Fruit fly (Drosophila melanogaster) whole organism, adult: ENCODE results near the gene CG43915.

Experiments
- CG12768 ChIP-seq: fragments of 200-800 bp; sonication (Bioruptor generic); optimal IDR thresholded peaks from 2 replicates; lab custom pipeline; 2017; ENCODE audit warnings: missing biosample characterization, missing genetic modification characterization, mild to moderate bottlenecking, moderate library complexity, missing genetic modification reagents
- CG1620 ChIP-seq: fragments of 200-800 bp; sonication (Bioruptor generic); optimal IDR thresholded peaks from 2 replicates; lab custom pipeline; 2016; ENCODE audit warnings: missing biosample characterization, missing genetic modification characterization
- CG33017 ChIP-seq: fragments of 200-800 bp; sonication (Bioruptor generic); optimal IDR thresholded peaks from 2 replicates; lab custom pipeline; 2018; ENCODE audit warnings: missing biosample characterization, mild to moderate bottlenecking, missing genetic modification characterization, moderate library complexity
- CG5204 ChIP-seq: fragments of 200-800 bp; sonication (Bioruptor generic); optimal IDR thresholded peaks from 2 replicates; lab custom pipeline; 2016; ENCODE audit warnings: missing biosample characterization, missing genetic modification characterization
- CG7045 ChIP-seq: fragments of 200-800 bp; sonication (Bioruptor generic); optimal IDR thresholded peaks from 2 replicates; lab custom pipeline; 2017; ENCODE audit warnings: missing biosample characterization, mild to moderate bottlenecking, missing genetic modification characterization
- Clk ChIP-seq: fragments of 200-800 bp; sonication (Bioruptor generic); optimal IDR thresholded peaks from 2 replicates; lab custom pipeline; 2017; ENCODE audit warnings: missing biosample characterization, missing genetic modification characterization
- Crg-1 ChIP-seq: fragments of 200-800 bp; sonication (Bioruptor generic); optimal IDR thresholded peaks from 2 replicates; lab custom pipeline; 2016; ENCODE audit warnings: missing biosample characterization, missing genetic modification characterization
- Mnt ChIP-seq: fragments of 200-800 bp; sonication (Bioruptor generic); optimal IDR thresholded peaks from 2 replicates; lab custom pipeline; 2016; ENCODE audit warnings: missing biosample characterization, mild to moderate bottlenecking, missing genetic modification characterization
- bab1 ChIP-seq: fragments of 200-800 bp; sonication (Bioruptor generic); optimal IDR thresholded peaks from 3 replicates; lab custom pipeline; 2019; ENCODE audit warnings: missing biosample characterization, mild to moderate bottlenecking, missing genetic modification characterization, moderate library complexity
- cnc ChIP-seq, 2 experiments: fragments of >200 bp; optimal IDR thresholded peaks; 2 replicates each; lab custom pipeline; 2017
- kay ChIP-seq: fragments of 200-800 bp; sonication (Bioruptor generic); peaks from one replicate; lab custom pipeline; 2016; ENCODE audit warnings: missing biosample characterization, missing genetic modification characterization, borderline replicate concordance
- ovo ChIP-seq: fragments of 200-800 bp; sonication (Bioruptor generic); optimal IDR thresholded peaks from 2 replicates; lab custom pipeline; 2016; ENCODE audit warnings: missing biosample characterization, missing genetic modification characterization
- pad ChIP-seq: fragments of 200-800 bp; sonication (Bioruptor generic); optimal IDR thresholded peaks from 3 replicates; lab custom pipeline; 2017; ENCODE audit warnings: missing biosample characterization, missing genetic modification characterization, mild to moderate bottlenecking, moderate library complexity, missing genetic modification reagents
- toe ChIP-seq: fragments of 200-800 bp; sonication (Bioruptor generic); optimal IDR thresholded peaks from 2 replicates; lab custom pipeline; 2016; ENCODE audit warnings: missing biosample characterization, missing genetic modification characterization

dm6 chr3L:4001500-4001899 lies 28.8 kb downstream of the CG43915 start:
- no peak for TF ChIP-seq pad
- no peak for TF ChIP-seq bab1 (GFP tag; lab: Kevin White, UChicago)
- TF ChIP-seq cnc (optimal IDR thresholded peaks at IDR 0.05; lab: Kevin White, UChicago), result no peak
- TF ChIP-seq CG5204 (GFP tag; lab: Kevin White, UChicago), result no peak
- no peak for TF ChIP-seq CG1620
- no peak for TF ChIP-seq CG33017
- no peak for TF ChIP-seq Mnt (GFP tag; lab: Kevin White, UChicago)
- no peak for TF ChIP-seq CG7045 (GFP tag; lab: Kevin White, UChicago)
- TF ChIP-seq Crg-1 (GFP tag; lab: Kevin White, UChicago), result no peak
- no peak for TF ChIP-seq toe
- no peak for TF ChIP-seq ovo
- TF ChIP-seq kay (GFP tag; lab: Kevin White, UChicago), result no peak
- TF ChIP-seq CG12768 (GFP tag; lab: Kevin White, UChicago), result no peak
- no peak for TF ChIP-seq Clk (GFP tag; lab: Kevin White, UChicago)
